Fruit fly (Drosophila melanogaster) whole organism, embryonic: ENCODE data around the gene CG16984.

Experiments used
- Antp ChIP-seq: fragments of 200-800 bp; sonication (Bioruptor generic); optimal IDR thresholded peaks from 3 replicates; lab custom pipeline; 2016; ENCODE audit warnings: missing biosample characterization, missing genetic modification characterization
- Bteb2 ChIP-seq: fragments of 200-800 bp; sonication (Bioruptor generic); optimal IDR thresholded peaks from 2 replicates; lab custom pipeline; 2016; ENCODE audit warnings: missing biosample characterization, missing genetic modification characterization
- CG10565 ChIP-seq: fragments of 200-800 bp; sonication (Bioruptor generic); optimal IDR thresholded peaks from 3 replicates; lab custom pipeline; 2016; ENCODE audit warnings: missing biosample characterization, mild to moderate bottlenecking, missing genetic modification characterization
- CG11398 ChIP-seq: fragments of 200-800 bp; sonication (Bioruptor generic); optimal IDR thresholded peaks from 2 replicates; lab custom pipeline; 2016; ENCODE audit warnings: missing biosample characterization, missing genetic modification characterization
- CG14965 ChIP-seq: fragments of 200-800 bp; sonication (Bioruptor generic); optimal IDR thresholded peaks from 2 replicates; lab custom pipeline; 2016; ENCODE audit warnings: missing biosample characterization, missing genetic modification characterization, borderline replicate concordance
- CG15479 ChIP-seq: fragments of 200-800 bp; sonication (Bioruptor generic); optimal IDR thresholded peaks from 3 replicates; lab custom pipeline; 2019; ENCODE audit warnings: missing biosample characterization, mild to moderate bottlenecking, missing genetic modification characterization, moderate library complexity
- CG1602 ChIP-seq: fragments of 200-800 bp; sonication (Bioruptor generic); optimal IDR thresholded peaks from 3 replicates; lab custom pipeline; 2016; ENCODE audit warnings: missing biosample characterization, missing genetic modification characterization
- CG17568 ChIP-seq: fragments of 200-800 bp; sonication (Bioruptor generic); optimal IDR thresholded peaks from 2 replicates; lab custom pipeline; 2018; ENCODE audit warnings: missing biosample characterization, mild to moderate bottlenecking, missing genetic modification characterization, moderate library complexity
- CG18011 ChIP-seq: fragments of 200-800 bp; sonication (Bioruptor generic); optimal IDR thresholded peaks from 2 replicates; lab custom pipeline; 2017; ENCODE audit warnings: missing biosample characterization, missing genetic modification characterization, mild to moderate bottlenecking, moderate library complexity, missing genotype
- CG18262 ChIP-seq: fragments of 200-800 bp; optimal IDR thresholded peaks from 3 replicates; lab custom pipeline; 2019; ENCODE audit warnings: missing biosample characterization, mild to moderate bottlenecking, missing genetic modification characterization, moderate library complexity
- CG1832 ChIP-seq: fragments of 200-800 bp; sonication (Bioruptor generic); optimal IDR thresholded peaks from 2 replicates; lab custom pipeline; 2017; ENCODE audit warnings: missing biosample characterization, mild to moderate bottlenecking, missing genetic modification characterization, inconsistent platforms
- CG18599 ChIP-seq: fragments of 200-800 bp; sonication (Bioruptor generic); optimal IDR thresholded peaks from 3 replicates; lab custom pipeline; 2017; ENCODE audit warnings: missing biosample characterization, missing genetic modification characterization, mild to moderate bottlenecking, moderate library complexity, missing genetic modification reagents
- CG2120 ChIP-seq: fragments of 200-800 bp; sonication (Bioruptor generic); optimal IDR thresholded peaks from 3 replicates; lab custom pipeline; 2016; ENCODE audit warnings: missing biosample characterization, missing genetic modification characterization
- CG2875 ChIP-seq: fragments of 200-800 bp; sonication (Bioruptor generic); optimal IDR thresholded peaks from 2 replicates; lab custom pipeline; 2017; ENCODE audit warnings: missing biosample characterization, mild to moderate bottlenecking, missing genetic modification characterization, missing genetic modification reagents
- CG31224 ChIP-seq: fragments of 200-800 bp; sonication (Bioruptor generic); IDR thresholded peaks from 2 replicates; pipeline ENCODE4 v1.3.6; 2022; ENCODE audit warnings: missing biosample characterization, missing genetic modification characterization
- CG32772 ChIP-seq: fragments of 200-800 bp; sonication (Bioruptor generic); IDR thresholded peaks from 2 replicates; pipeline ENCODE4 v1.3.6; 2022; ENCODE audit warnings: missing biosample characterization, missing genetic modification characterization
- CG33557 ChIP-seq: fragments of 200-800 bp; sonication (Bioruptor generic); optimal IDR thresholded peaks from 2 replicates; lab custom pipeline; 2019; ENCODE audit warnings: missing biosample characterization, mild to moderate bottlenecking, missing genetic modification characterization, moderate library complexity
- CG3995 ChIP-seq: fragments of 200-800 bp; sonication (Bioruptor generic); optimal IDR thresholded peaks from 3 replicates; lab custom pipeline; 2016; ENCODE audit warnings: missing biosample characterization, missing genetic modification characterization
- CG4404 ChIP-seq: fragments of 200-800 bp; sonication (Bioruptor generic); IDR thresholded peaks from 2 replicates; pipeline ENCODE4 v1.3.6; 2022; ENCODE audit warnings: missing biosample characterization, missing genetic modification characterization
- CG4707 ChIP-seq: fragments of 200-800 bp; sonication (Bioruptor generic); optimal IDR thresholded peaks from 2 replicates; lab custom pipeline; 2018; ENCODE audit warnings: missing biosample characterization, mild to moderate bottlenecking, missing genetic modification characterization, moderate library complexity
- CG4730 ChIP-seq: fragments of 200-800 bp; sonication (Bioruptor generic); IDR thresholded peaks from 2 replicates; pipeline ENCODE4 v1.3.6; 2022; ENCODE audit warnings: missing biosample characterization, missing genetic modification characterization
- CG7839 ChIP-seq: fragments of 200-800 bp; sonication (Bioruptor generic); optimal IDR thresholded peaks from 3 replicates; lab custom pipeline; 2018; ENCODE audit warnings: missing biosample characterization, mild to moderate bottlenecking, missing genetic modification characterization, moderate library complexity
- CG8944 ChIP-seq: fragments of 200-800 bp; sonication (Bioruptor generic); optimal IDR thresholded peaks from 3 replicates; lab custom pipeline; 2016; ENCODE audit warnings: missing biosample characterization, missing genetic modification characterization
- CrebB ChIP-seq: fragments of 200-800 bp; sonication (Bioruptor generic); optimal IDR thresholded peaks from 3 replicates; lab custom pipeline; 2018; ENCODE audit warnings: missing biosample characterization, mild to moderate bottlenecking, missing genetic modification characterization
- Deaf1 ChIP-seq: fragments of 200-800 bp; optimal IDR thresholded peaks from 3 replicates; lab custom pipeline; 2019; ENCODE audit warnings: missing biosample characterization, mild to moderate bottlenecking, missing genetic modification characterization, moderate library complexity
- Dek ChIP-seq: fragments of 200-800 bp; sonication (Bioruptor generic); optimal IDR thresholded peaks from 3 replicates; lab custom pipeline; 2019; ENCODE audit warnings: missing biosample characterization, mild to moderate bottlenecking, missing genetic modification characterization, moderate library complexity
- Fer3 ChIP-seq: fragments of 200-800 bp; sonication (Bioruptor generic); optimal IDR thresholded peaks from 2 replicates; lab custom pipeline; 2018; ENCODE audit warnings: missing biosample characterization, mild to moderate bottlenecking, missing genetic modification characterization, moderate library complexity
- Gug ChIP-seq: fragments of 200-800 bp; sonication (Bioruptor generic); IDR thresholded peaks from 4 replicates; pipeline ENCODE4 v1.3.6; 2022; ENCODE audit warnings: missing biosample characterization, missing genetic modification characterization
- HLH4C ChIP-seq: fragments of 200-800 bp; sonication (Bioruptor generic); IDR thresholded peaks from 3 replicates; pipeline ENCODE4 v1.3.6; 2022; ENCODE audit warnings: missing biosample characterization, missing genetic modification characterization; ENCODE audit not compliant: partially characterized antibody
- Hand ChIP-seq: fragments of 200-800 bp; sonication (Bioruptor generic); optimal IDR thresholded peaks from 2 replicates; lab custom pipeline; 2017; ENCODE audit warnings: mild to moderate bottlenecking, missing biosample characterization, missing genetic modification reagents, missing genetic modification characterization
- Kr ChIP-seq: fragments of 200-800 bp; sonication (Bioruptor generic); optimal IDR thresholded peaks from 2 replicates; lab custom pipeline; 2017; ENCODE audit warnings: missing biosample characterization, mild to moderate bottlenecking, missing genetic modification characterization
- MTF-1 ChIP-seq: fragments of 200-800 bp; sonication (Bioruptor generic); optimal IDR thresholded peaks from 2 replicates; lab custom pipeline; 2018; ENCODE audit warnings: missing biosample characterization, mild to moderate bottlenecking, missing genetic modification characterization, borderline replicate concordance
- Opbp ChIP-seq: fragments of 200-800 bp; sonication (Bioruptor generic); IDR thresholded peaks from 3 replicates; pipeline ENCODE4 v1.3.6; 2022; ENCODE audit warnings: missing biosample characterization, missing genetic modification characterization; ENCODE audit not compliant: partially characterized antibody
- Optix ChIP-seq: fragments of 200-800 bp; sonication (Bioruptor generic); IDR thresholded peaks from 3 replicates; pipeline ENCODE4 v1.3.6; 2022; ENCODE audit warnings: missing biosample characterization, missing genetic modification characterization
- Sry-β ChIP-seq: fragments of 200-800 bp; sonication (Bioruptor generic); optimal IDR thresholded peaks from 2 replicates; lab custom pipeline; 2018; ENCODE audit warnings: missing biosample characterization, mild to moderate bottlenecking, missing genetic modification characterization, moderate library complexity
- abd-A ChIP-seq: fragments of 200-800 bp; sonication (Bioruptor generic); optimal IDR thresholded peaks from 3 replicates; lab custom pipeline; 2019; ENCODE audit warnings: missing biosample characterization, mild to moderate bottlenecking, missing genetic modification characterization, moderate library complexity
- ase ChIP-seq: fragments of 200-800 bp; sonication (Bioruptor generic); IDR thresholded peaks from 3 replicates; pipeline ENCODE4 v1.3.6; 2022; ENCODE audit warnings: missing biosample characterization, missing genetic modification characterization
- ash1 ChIP-seq: fragments of 200-800 bp; sonication (Bioruptor generic); optimal IDR thresholded peaks from 2 replicates; lab custom pipeline; 2018; ENCODE audit warnings: missing biosample characterization, mild to moderate bottlenecking, missing genetic modification characterization
- cad ChIP-seq: fragments of >200 bp; optimal IDR thresholded peaks from 2 replicates; lab custom pipeline; 2017; ENCODE audit warnings: missing biosample characterization, missing genetic modification characterization
- chif ChIP-seq, 2 experiments: fragments of 200-800 bp; sonication (Bioruptor generic); optimal IDR thresholded peaks; 3 replicates each; lab custom pipeline; 2016; ENCODE audit warnings: missing biosample characterization in 2 of 2, missing genetic modification characterization in 2 of 2
- dm ChIP-seq: fragments of 200-800 bp; sonication (Bioruptor generic); optimal IDR thresholded peaks from 3 replicates; lab custom pipeline; 2016; ENCODE audit warnings: missing biosample characterization, missing genetic modification characterization
- gcm2 ChIP-seq: fragments of 200-800 bp; sonication (Bioruptor generic); optimal IDR thresholded peaks from 2 replicates; lab custom pipeline; 2016; ENCODE audit warnings: missing biosample characterization, missing genetic modification characterization
- gt ChIP-seq: fragments of 200-800 bp; sonication (Bioruptor generic); IDR thresholded peaks from 2 replicates; pipeline ENCODE4 v1.3.6; 2022; ENCODE audit warnings: missing biosample characterization, missing genetic modification characterization
- pho ChIP-seq: fragments of 200-800 bp; sonication (Bioruptor generic); optimal IDR thresholded peaks from 2 replicates; lab custom pipeline; 2016; ENCODE audit warnings: missing biosample characterization, missing genetic modification characterization
- pnt ChIP-seq: fragments of 200-800 bp; sonication (Bioruptor generic); optimal IDR thresholded peaks from 3 replicates; lab custom pipeline; 2016; ENCODE audit warnings: missing biosample characterization, missing genetic modification characterization
- sug ChIP-seq: fragments of 200-800 bp; optimal IDR thresholded peaks from 2 replicates; lab custom pipeline; 2019; ENCODE audit warnings: missing biosample characterization, mild to moderate bottlenecking, missing genetic modification characterization, moderate library complexity
- twi ChIP-seq: fragments of 200-800 bp; optimal IDR thresholded peaks from 2 replicates; lab custom pipeline; 2019; ENCODE audit warnings: missing biosample characterization, mild to moderate bottlenecking, missing genetic modification characterization, moderate library complexity
- tx ChIP-seq: fragments of 200-800 bp; sonication (Bioruptor generic); optimal IDR thresholded peaks from 2 replicates; lab custom pipeline; 2016; ENCODE audit warnings: missing biosample characterization, missing genetic modification characterization
- unpg ChIP-seq: fragments of 200-800 bp; sonication (Bioruptor generic); optimal IDR thresholded peaks from 3 replicates; lab custom pipeline; 2018; ENCODE audit warnings: missing biosample characterization, mild to moderate bottlenecking, missing genetic modification characterization, moderate library complexity
- wek ChIP-seq: fragments of 200-800 bp; sonication (Bioruptor generic); optimal IDR thresholded peaks from 3 replicates; lab custom pipeline; 2018; ENCODE audit warnings: missing biosample characterization, mild to moderate bottlenecking, missing genetic modification characterization, moderate library complexity
- wor ChIP-seq: fragments of 200-800 bp; sonication (Bioruptor generic); IDR thresholded peaks from 2 replicates; pipeline ENCODE4 v1.3.6; 2022; ENCODE audit warnings: missing biosample characterization, missing genetic modification characterization

Gene CG16984

dm6 chr3L:2571975-2572374 lies 23.6 kb upstream of the CG16984 start:
- TF ChIP-seq CG14965 (GFP tag; lab: Kevin White, UChicago), result no peak
- no peak for TF ChIP-seq wek (GFP tag; lab: Kevin White, UChicago)
- TF ChIP-seq pnt (GFP tag; lab: Kevin White, UChicago), result no peak
- TF ChIP-seq CG32772 (GFP tag; lab: Robert Waterston, UW), result peak; percentile 66
- TF ChIP-seq Fer3 (tag; lab: Kevin White, UChicago), result no peak
- TF ChIP-seq Gug (GFP tag; lab: Robert Waterston, UW), result peak; percentile 65
- no peak for TF ChIP-seq sug (tag; lab: Kevin White, UChicago)
- TF ChIP-seq CG1832 (GFP tag; lab: Kevin White, UChicago), result no peak
- TF ChIP-seq CG33557 (GFP tag; lab: Kevin White, UChicago), result no peak
- TF ChIP-seq CG31224 (GFP tag; lab: Robert Waterston, UW), result 0 out of 2 replicates have a peak, but pooled peaks have one; percentile 30
- TF ChIP-seq CG2120, result peak; percentile 15
- TF ChIP-seq pho (GFP tag; lab: Kevin White, UChicago), result no peak
- TF ChIP-seq CG10565, result no peak
- no peak for TF ChIP-seq tx (GFP tag; lab: Kevin White, UChicago)
- no peak for TF ChIP-seq Sry-β (GFP tag; lab: Kevin White, UChicago)
- no peak for TF ChIP-seq CG18011 (GFP tag; lab: Kevin White, UChicago)
- TF ChIP-seq CG2875 (GFP tag; lab: Kevin White, UChicago), result no peak
- TF ChIP-seq ase (GFP tag; lab: Robert Waterston, UW), result peak; percentile 60; the same call in 1 of the 3 replicates
- TF ChIP-seq CG4707, result no peak
- TF ChIP-seq CG7839 (tag; lab: Kevin White, UChicago), result peak; percentile 46
- no peak for TF ChIP-seq Deaf1
- peak; percentile 63 for TF ChIP-seq CG18599
- TF ChIP-seq CG17568 (GFP tag; lab: Kevin White, UChicago), result no peak
- no peak for TF ChIP-seq Optix (GFP tag; lab: Robert Waterston, UW)
- no peak for TF ChIP-seq Dek
- TF ChIP-seq CG1602 (GFP tag; lab: Kevin White, UChicago), result no peak
- TF ChIP-seq CG4404, result 0 out of 2 replicates have a peak, but pooled peaks have one; percentile 15
- no peak for TF ChIP-seq Kr (GFP tag; lab: Kevin White, UChicago)
- no peak for TF ChIP-seq CG8944 (GFP tag; lab: Kevin White, UChicago)
- no peak for TF ChIP-seq cad
- no peak for TF ChIP-seq CrebB
- TF ChIP-seq HLH4C (GFP tag; lab: Robert Waterston, UW), result no peak
- no peak for TF ChIP-seq Bteb2 (GFP tag; lab: Kevin White, UChicago)
- TF ChIP-seq CG18262 (tag; lab: Kevin White, UChicago), result no peak
- no peak for TF ChIP-seq CG11398
- no peak for TF ChIP-seq Opbp (GFP tag; lab: Robert Waterston, UW)
- peak; percentile 32 for TF ChIP-seq unpg (GFP tag; lab: Kevin White, UChicago)
- TF ChIP-seq MTF-1 (GFP tag; lab: Kevin White, UChicago), result no peak
- TF ChIP-seq gcm2, result no peak
- TF ChIP-seq abd-A (tag; lab: Kevin White, UChicago), result no peak
- no peak for TF ChIP-seq wor (GFP tag; lab: Robert Waterston, UW)
- peak; percentile 24 for TF ChIP-seq Antp (GFP tag; lab: Kevin White, UChicago)
- no peak for TF ChIP-seq CG15479
- TF ChIP-seq CG3995 (GFP tag; lab: Kevin White, UChicago), result peak; percentile 1
- no peak for TF ChIP-seq Hand (GFP tag; lab: Kevin White, UChicago)
- no peak for TF ChIP-seq gt
- TF ChIP-seq dm (GFP tag; lab: Kevin White, UChicago), result no peak
- no peak for TF ChIP-seq twi (tag; lab: Kevin White, UChicago)
- no peak for TF ChIP-seq chif (GFP tag; optimal IDR thresholded peaks at IDR 0.05; lab: Kevin White, UChicago)
- TF ChIP-seq ash1 (GFP tag; lab: Kevin White, UChicago), result no peak
- TF ChIP-seq CG4730 (GFP tag; lab: Robert Waterston, UW), result peak; percentile 60
